Worm (Caenorhabditis elegans): Measurements from ENCODE around the gene F44E7.5.
"Not testable (repeated sequence)": the region's sequence is repeated elsewhere in the genome, so short reads cannot be mapped to it uniquely, and the experiment has no call there.

F44E7.5 gene

ce11 chrV:5763787-5764186 lies 16.9 kb downstream of the F44E7.5 start, which contains the start of gene pgph-3:
TSS of gene pgph-3 (minus strand) at chrV:5763846.
- peak; percentile 40 for TF ChIP-seq unc-120 (tag; optimal IDR thresholded peaks at IDR 0.05; ENCODE audit: poor library complexity, severe bottlenecking)
- peak; percentile 46 for TF ChIP-seq blmp-1 (tag; optimal IDR thresholded peaks at IDR 0.05)
- TF ChIP-seq unc-39 (tag; optimal IDR thresholded peaks at IDR 0.05): no peak
- no peak for TF ChIP-seq mep-1 (tag; optimal IDR thresholded peaks at IDR 0.05)
- TF ChIP-seq elt-3 (tag; optimal IDR thresholded peaks at IDR 0.05): no peak

- TF ChIP-seq bed-3 (GFP tag; optimal IDR thresholded peaks at IDR 0.05): no peak
- TF ChIP-seq ham-2 (GFP tag; optimal IDR thresholded peaks at IDR 0.05): no peak
- TF ChIP-seq unc-120 (tag; optimal IDR thresholded peaks at IDR 0.05; ENCODE audit: poor library complexity, severe bottlenecking): no peak
- no peak for TF ChIP-seq lin-13 (tag; optimal IDR thresholded peaks at IDR 0.05)
- no peak for TF ChIP-seq mab-5 (tag; optimal IDR thresholded peaks at IDR 0.05)
- TF ChIP-seq nhr-76 (tag; optimal IDR thresholded peaks at IDR 0.05): no peak
- no peak for TF ChIP-seq hlh-1 (tag; optimal IDR thresholded peaks at IDR 0.05)
Observed at ce11 chrV:5760132-5760531, 20.6 kb downstream of the F44E7.5 start, which contains the start of gene C53A3.1. TSS of gene C53A3.1 (minus strand) at chrV:5760232.

ce11 chrV:5758780-5759179 lies 21.9 kb downstream of the F44E7.5 start, which contains the start of gene C53A3.4:
TSS of gene C53A3.4 (minus strand) at chrV:5758880.
- TF ChIP-seq bed-3 (GFP tag; optimal IDR thresholded peaks at IDR 0.05): no peak
- no peak for TF ChIP-seq mab-5 (tag; optimal IDR thresholded peaks at IDR 0.05)
- no peak for TF ChIP-seq flh-1 (GFP tag; optimal IDR thresholded peaks at IDR 0.05)
- TF ChIP-seq nhr-237 (tag; optimal IDR thresholded peaks at IDR 0.05): no peak
- TF ChIP-seq lin-32 (GFP tag; optimal IDR thresholded peaks at IDR 0.05): no peak
- TF ChIP-seq sptf-1 (tag; optimal IDR thresholded peaks at IDR 0.05): no peak
- no peak for TF ChIP-seq M03D4.4 (tag; optimal IDR thresholded peaks at IDR 0.05)
- no peak for TF ChIP-seq nhr-28 (tag; optimal IDR thresholded peaks at IDR 0.05)

DNA sequence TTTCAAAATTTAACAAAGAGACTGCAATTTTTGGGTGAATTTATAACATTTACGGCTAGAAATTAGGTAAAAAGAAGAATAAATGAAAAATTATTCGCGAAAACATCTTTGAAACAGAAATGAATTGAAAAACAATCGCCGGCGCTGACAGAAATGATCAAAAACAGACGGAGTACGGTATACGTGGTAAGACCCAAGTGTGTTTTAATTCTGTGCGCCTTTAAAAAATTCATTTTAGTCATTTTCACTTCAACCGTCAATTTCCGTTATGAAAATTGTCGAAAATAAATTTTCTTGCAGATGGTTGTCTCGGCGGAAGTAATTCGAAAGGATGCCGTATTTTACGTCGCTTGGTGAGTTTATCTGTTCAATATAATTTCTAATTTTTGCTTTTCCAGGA lies 24.5 kb downstream of the F44E7.5 start, which contains the start of gene C53A3.3:
Gene C53A3.3, plus strand, starts transcription at position 301 of the 400 bp plus-strand sequence.
- no peak for TF ChIP-seq bed-3 (GFP tag; optimal IDR thresholded peaks at IDR 0.05)
- no peak for TF ChIP-seq tbx-8 (GFP tag; optimal IDR thresholded peaks at IDR 0.05)
- no peak for TF ChIP-seq lsy-2 (tag; optimal IDR thresholded peaks at IDR 0.05)
- TF ChIP-seq mep-1 (tag; optimal IDR thresholded peaks at IDR 0.05): no peak
- TF ChIP-seq blmp-1 (tag; optimal IDR thresholded peaks at IDR 0.05): no peak
- no peak for TF ChIP-seq nhr-2 (tag; optimal IDR thresholded peaks at IDR 0.05)
- TF ChIP-seq lin-13 (tag; optimal IDR thresholded peaks at IDR 0.05): no peak
- no peak for TF ChIP-seq cnd-1 (tag; optimal IDR thresholded peaks at IDR 0.05)

DNA sequence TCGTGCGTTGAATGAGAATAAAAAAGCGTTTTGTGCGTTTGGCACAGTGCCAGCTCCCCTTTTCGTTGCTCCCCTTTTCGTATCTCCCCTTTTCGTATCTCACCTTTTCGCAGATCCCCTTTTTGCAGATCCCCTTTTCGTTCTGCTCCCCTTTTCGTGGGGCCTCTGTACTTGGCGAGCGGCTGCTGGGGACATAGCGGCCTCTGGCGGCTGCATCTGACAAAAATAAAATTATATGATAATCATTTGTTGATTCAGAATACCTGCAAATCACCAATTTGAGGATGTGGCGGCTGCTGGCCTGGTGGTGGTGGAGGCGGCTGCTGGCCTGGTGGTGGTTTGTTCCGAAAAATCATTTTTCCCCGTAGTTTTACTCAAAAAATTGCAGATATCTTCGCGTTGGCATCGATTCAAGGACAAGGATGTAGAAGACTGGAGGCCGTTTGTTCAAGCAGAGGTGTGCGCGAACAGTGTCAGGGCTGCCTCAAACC lies 25.5 kb downstream of the F44E7.5 start, which contains the start of gene K09H11.11:
Gene K09H11.11, minus strand, starts transcription at position 51 of the 491 bp plus-strand sequence.
- TF ChIP-seq nhr-28, lin-13, unc-39 (tag; optimal IDR thresholded peaks at IDR 0.05): not testable (repeated sequence)

ce11 chrV:5753432-5753831 lies 27.3 kb downstream of the F44E7.5 start, which contains the start of gene pgph-1:
TSS of gene pgph-1 (minus strand) at chrV:5753532.
- no peak for TF ChIP-seq M03D4.4 (tag; optimal IDR thresholded peaks at IDR 0.05)
- TF ChIP-seq bed-3 (GFP tag; optimal IDR thresholded peaks at IDR 0.05): no peak
- TF ChIP-seq nhr-76 (tag; optimal IDR thresholded peaks at IDR 0.05): no peak
- TF ChIP-seq nhr-12 (tag; optimal IDR thresholded peaks at IDR 0.05): no peak
- TF ChIP-seq ham-2 (GFP tag; optimal IDR thresholded peaks at IDR 0.05): no peak
- no peak for TF ChIP-seq flh-1 (GFP tag; optimal IDR thresholded peaks at IDR 0.05)
- TF ChIP-seq unc-39 (tag; optimal IDR thresholded peaks at IDR 0.05): no peak
- TF ChIP-seq lin-13 (tag; optimal IDR thresholded peaks at IDR 0.05): no peak
- TF ChIP-seq elt-3 (tag; optimal IDR thresholded peaks at IDR 0.05): no peak
- no peak for TF ChIP-seq nhr-2 (tag; optimal IDR thresholded peaks at IDR 0.05)
- TF ChIP-seq ces-1 (GFP tag; optimal IDR thresholded peaks at IDR 0.05): no peak
- no peak for TF ChIP-seq mep-1 (tag; optimal IDR thresholded peaks at IDR 0.05)
- no peak for TF ChIP-seq nhr-28 (tag; optimal IDR thresholded peaks at IDR 0.05)
- no peak for TF ChIP-seq zip-8 (tag; optimal IDR thresholded peaks at IDR 0.05)

- no peak for TF ChIP-seq snpc-4 (tag; optimal IDR thresholded peaks at IDR 0.05)
- no peak for TF ChIP-seq nhr-28 (tag; optimal IDR thresholded peaks at IDR 0.05)
Observed at ce11 chrV:5747519-5747918, 33.2 kb downstream of the F44E7.5 start, which contains the start of gene acds-10. TSS of gene acds-10 (plus strand) at chrV:5747819.
